Worm (Caenorhabditis elegans) whole organism, L3 larva: ENCODE data around the gene hyls-1.

Source experiments
- R02D3.7 ChIP-seq: fragments of 150-350 bp; optimal IDR thresholded peaks from 2 replicates; lab custom pipeline; 2014; ENCODE audit warnings: missing biosample characterization, missing genetic modification characterization
- ZK546.5 ChIP-seq: sonication (generic microtip); optimal IDR thresholded peaks from 2 replicates; lab custom pipeline; 2017; ENCODE audit warnings: missing biosample characterization, missing genetic modification characterization
- aly-2 ChIP-seq: fragments of 150-350 bp; optimal IDR thresholded peaks from 2 replicates; lab custom pipeline; 2014; ENCODE audit warnings: missing biosample characterization, missing genetic modification characterization
- ama-1 ChIP-seq: fragments of 150-350 bp; optimal IDR thresholded peaks from 2 replicates; lab custom pipeline; 2018
- ceh-16 ChIP-seq: sonication (generic microtip); optimal IDR thresholded peaks from 2 replicates; lab custom pipeline; 2017; ENCODE audit warnings: missing biosample characterization, missing genetic modification characterization
- ceh-28 ChIP-seq: fragments of 150-350 bp; optimal IDR thresholded peaks from 2 replicates; lab custom pipeline; 2014; ENCODE audit warnings: missing biosample characterization, missing genetic modification reagents, missing genetic modification characterization
- ceh-82 ChIP-seq: fragments of 150-350 bp; optimal IDR thresholded peaks from 2 replicates; lab custom pipeline; 2014; ENCODE audit warnings: missing biosample characterization, missing genetic modification characterization
- daf-12 ChIP-seq: fragments of 150-350 bp; optimal IDR thresholded peaks from 2 replicates; lab custom pipeline; 2014; ENCODE audit warnings: missing biosample characterization, missing genetic modification reagents, missing genetic modification characterization
- egl-5 ChIP-seq: fragments of 150-350 bp; optimal IDR thresholded peaks from 2 replicates; lab custom pipeline; 2017; ENCODE audit warnings: missing biosample characterization, missing genetic modification reagents, missing genetic modification characterization, inconsistent platforms
- elt-1 ChIP-seq: fragments of 150-350 bp; optimal IDR thresholded peaks from 2 replicates; lab custom pipeline; 2014; ENCODE audit warnings: missing biosample characterization, missing genetic modification characterization
- elt-2 ChIP-seq: sonication (generic microtip); optimal IDR thresholded peaks from 2 replicates; lab custom pipeline; 2016; ENCODE audit warnings: missing genetic modification reagents, mild to moderate bottlenecking, missing genetic modification characterization, missing compliant biosample characterization
- elt-3 ChIP-seq, 3 experiments: fragments of 150-350 bp in 1 of 3; sonication (generic microtip) in 2 of 3; optimal IDR thresholded peaks; 2 replicates in 2 of 3; 4 replicates in 1 of 3; lab custom pipeline; 2014 to 2017; ENCODE audit warnings: missing biosample characterization in 3 of 3, missing genetic modification characterization in 3 of 3
- eor-1 ChIP-seq, 2 experiments: fragments of 150-350 bp; optimal IDR thresholded peaks; 2 replicates each; lab custom pipeline; 2014 to 2018; ENCODE audit warnings: missing biosample characterization in 2 of 2, missing genetic modification characterization in 2 of 2
- fos-1 ChIP-seq: fragments of 150-350 bp; optimal IDR thresholded peaks from 2 replicates; lab custom pipeline; 2014; ENCODE audit warnings: missing biosample characterization, missing genetic modification characterization
- hmg-11 ChIP-seq: sonication (generic microtip); optimal IDR thresholded peaks from 2 replicates; lab custom pipeline; 2016; ENCODE audit warnings: missing genetic modification characterization, missing compliant biosample characterization
- jun-1 ChIP-seq: fragments of 150-350 bp; optimal IDR thresholded peaks from 2 replicates; lab custom pipeline; 2014; ENCODE audit warnings: missing biosample characterization, missing genetic modification reagents, missing genetic modification characterization
- lin-15B ChIP-seq: fragments of 150-350 bp; optimal IDR thresholded peaks from 2 replicates; lab custom pipeline; 2014; ENCODE audit warnings: missing biosample characterization, missing genetic modification characterization
- lin-39 ChIP-seq: fragments of 150-350 bp; optimal IDR thresholded peaks from 2 replicates; lab custom pipeline; 2018; ENCODE audit warnings: missing biosample characterization, missing genetic modification reagents, missing genetic modification characterization
- mdl-1 ChIP-seq: fragments of 150-350 bp; optimal IDR thresholded peaks from 2 replicates; lab custom pipeline; 2014; ENCODE audit warnings: missing biosample characterization, missing genetic modification characterization
- mml-1 ChIP-seq: fragments of 150-350 bp; sonication (generic microtip); optimal IDR thresholded peaks from 3 replicates; lab custom pipeline; 2014; ENCODE audit warnings: missing biosample characterization, missing genetic modification characterization
- nfya-1 ChIP-seq: sonication (generic microtip); optimal IDR thresholded peaks from 2 replicates; lab custom pipeline; 2017; ENCODE audit warnings: missing genetic modification characterization, mild to moderate bottlenecking, missing compliant biosample characterization, antibody characterized with exemption, moderate library complexity; ENCODE audit not compliant: insufficient read depth
- nhr-11 ChIP-seq: fragments of 150-350 bp; optimal IDR thresholded peaks from 2 replicates; lab custom pipeline; 2014; ENCODE audit warnings: missing biosample characterization, missing genetic modification characterization
- nhr-23 ChIP-seq: fragments of 150-350 bp; optimal IDR thresholded peaks from 2 replicates; lab custom pipeline; 2014; ENCODE audit warnings: missing biosample characterization, missing genetic modification reagents, missing genetic modification characterization
- nhr-237 ChIP-seq: fragments of 150-350 bp; optimal IDR thresholded peaks from 2 replicates; lab custom pipeline; 2014; ENCODE audit warnings: missing biosample characterization, missing genetic modification characterization
- nhr-25 ChIP-seq: sonication (generic microtip); optimal IDR thresholded peaks from 2 replicates; lab custom pipeline; 2017; ENCODE audit warnings: missing biosample characterization, missing genetic modification characterization
- nhr-28 ChIP-seq: fragments of 150-350 bp; optimal IDR thresholded peaks from 2 replicates; lab custom pipeline; 2014; ENCODE audit warnings: missing biosample characterization, missing genetic modification characterization
- nhr-43 ChIP-seq: sonication (generic microtip); optimal IDR thresholded peaks from 2 replicates; lab custom pipeline; 2016; ENCODE audit warnings: mild to moderate bottlenecking, missing genetic modification characterization, missing compliant biosample characterization; ENCODE audit not compliant: poor library complexity, severe bottlenecking
- nhr-67 ChIP-seq: fragments of 150-350 bp; optimal IDR thresholded peaks from 2 replicates; lab custom pipeline; 2014; ENCODE audit warnings: missing biosample characterization, missing genetic modification characterization
- nhr-76 ChIP-seq: fragments of 150-350 bp; sonication (generic microtip); optimal IDR thresholded peaks from 5 replicates; lab custom pipeline; 2014; ENCODE audit warnings: missing biosample characterization, missing genetic modification characterization
- nhr-77 ChIP-seq: fragments of 150-350 bp; optimal IDR thresholded peaks from 2 replicates; lab custom pipeline; 2014; ENCODE audit warnings: missing biosample characterization, missing genetic modification characterization
- pha-4 ChIP-seq: fragments of 150-350 bp; optimal IDR thresholded peaks from 2 replicates; lab custom pipeline; 2014; ENCODE audit warnings: missing biosample characterization, missing genetic modification reagents, missing genetic modification characterization
- pqm-1 ChIP-seq: fragments of 150-350 bp; optimal IDR thresholded peaks from 2 replicates; lab custom pipeline; 2017; ENCODE audit warnings: missing biosample characterization, missing genetic modification characterization, inconsistent platforms
- sea-2 ChIP-seq: fragments of 150-350 bp; sonication (generic microtip); optimal IDR thresholded peaks from 4 replicates; lab custom pipeline; 2014; ENCODE audit warnings: missing biosample characterization, missing genetic modification reagents, missing genetic modification characterization
- skn-1 ChIP-seq: fragments of 150-350 bp; optimal IDR thresholded peaks from 2 replicates; lab custom pipeline; 2014; ENCODE audit warnings: missing biosample characterization, missing genetic modification characterization
- snpc-4 ChIP-seq: fragments of 150-350 bp; optimal IDR thresholded peaks from 2 replicates; lab custom pipeline; 2014; ENCODE audit warnings: missing biosample characterization, missing genetic modification characterization
- tbx-2 ChIP-seq: sonication (generic microtip); optimal IDR thresholded peaks from 2 replicates; lab custom pipeline; 2016; ENCODE audit warnings: mild to moderate bottlenecking, missing genetic modification characterization, missing compliant biosample characterization
- unc-62 ChIP-seq: fragments of 150-350 bp; sonication (generic microtip); optimal IDR thresholded peaks from 4 replicates; lab custom pipeline; 2014; ENCODE audit warnings: missing biosample characterization, missing genetic modification reagents, missing genetic modification characterization
- zag-1 ChIP-seq: fragments of 150-350 bp; optimal IDR thresholded peaks from 2 replicates; lab custom pipeline; 2014; ENCODE audit warnings: missing biosample characterization, missing genetic modification characterization
- ztf-4 ChIP-seq: fragments of 150-350 bp; optimal IDR thresholded peaks from 2 replicates; lab custom pipeline; 2014; ENCODE audit warnings: missing biosample characterization, missing genetic modification characterization

The hyls-1 gene

DNA sequence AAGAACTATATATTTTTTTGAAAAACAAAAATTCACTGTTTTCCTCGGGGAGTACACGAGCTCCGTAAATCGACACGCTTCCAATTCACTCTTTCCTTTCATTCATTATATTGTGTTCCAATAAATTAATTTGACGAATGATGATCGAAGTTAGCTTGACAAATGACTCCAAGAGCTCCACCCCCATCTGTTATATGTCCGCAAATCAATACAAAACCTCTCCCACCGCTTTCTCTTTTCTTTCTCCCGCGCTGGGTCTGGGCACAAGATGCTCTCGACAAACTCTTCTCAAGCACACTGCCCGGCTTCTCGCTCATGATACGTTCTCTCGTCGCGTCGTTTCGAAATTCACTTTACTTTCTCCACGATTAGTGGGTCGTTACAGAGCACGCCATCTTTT, 13.2 kb upstream of the hyls-1 start, which contains the start of gene C13F10.1:
Gene C13F10.1 (plus strand): TSS at position 138 of the 400 bp plus-strand sequence.
- no peak for TF ChIP-seq fos-1 (tag; lab: Kevin White, UChicago)
- TF ChIP-seq ZK546.5 (tag; lab: Kevin White, UChicago): no peak
- peak; percentile 63 for TF ChIP-seq lin-39
- no peak for TF ChIP-seq tbx-2
- TF ChIP-seq pha-4 (tag; lab: Kevin White, UChicago): no peak
- TF ChIP-seq hmg-11 (tag; lab: Kevin White, UChicago): peak; percentile 57
- TF ChIP-seq mdl-1 (tag; lab: Kevin White, UChicago): no peak
- no peak for TF ChIP-seq aly-2 (tag; lab: Kevin White, UChicago)
- TF ChIP-seq unc-62 (GFP tag; lab: Kevin White, UChicago): no peak
- peak; percentile 29 for TF ChIP-seq nfya-1 (tag; lab: Kevin White, UChicago)
- no peak for TF ChIP-seq ztf-4
- TF ChIP-seq egl-5: peak; percentile 54
- TF ChIP-seq nhr-43: no peak

DNA sequence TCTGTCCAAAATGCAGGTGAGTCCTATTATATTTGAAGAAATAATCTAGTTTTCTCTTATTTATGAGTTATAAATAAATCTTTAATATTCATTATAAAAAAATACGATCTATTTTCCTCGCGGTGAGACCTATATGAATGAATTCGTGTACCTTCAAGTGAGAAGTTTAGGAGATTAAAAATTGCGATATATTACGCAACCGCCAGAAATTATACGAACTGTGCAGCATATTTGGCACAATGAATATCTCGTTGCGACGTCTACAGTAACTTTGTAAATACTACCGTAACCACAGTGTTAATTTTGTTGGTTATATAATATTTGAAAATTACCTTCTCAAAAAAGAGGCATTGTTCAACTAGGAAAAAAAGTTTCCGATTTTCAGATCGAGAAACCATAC, 12.8 kb upstream of the hyls-1 start:
- no peak for TF ChIP-seq ceh-82 (tag; lab: Kevin White, UChicago)
- no peak for TF ChIP-seq nhr-23

DNA sequence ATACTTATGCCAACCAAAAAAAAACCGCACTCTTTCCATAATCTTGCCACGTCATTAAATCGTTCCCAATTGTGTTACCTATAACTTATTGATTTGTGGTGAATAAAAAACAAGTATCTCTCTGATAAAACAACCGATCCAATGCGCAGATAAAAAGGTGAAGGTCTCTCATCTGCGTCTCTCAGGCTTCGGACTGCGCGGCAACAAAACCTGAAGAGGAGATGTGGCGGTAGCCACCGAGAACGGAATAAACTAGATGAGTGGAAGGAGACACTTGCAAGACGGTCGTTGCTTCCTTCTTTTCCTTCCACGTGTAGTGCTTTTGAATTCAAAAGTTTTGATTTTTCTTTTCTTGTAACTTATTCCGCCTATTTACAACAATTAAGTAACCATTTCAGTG, 12.2 kb upstream of the hyls-1 start, which contains the start of gene fkb-3:
Gene fkb-3 (plus strand): TSS at position 277 of the 400 bp plus-strand sequence.
- TF ChIP-seq ceh-28 (tag; lab: Kevin White, UChicago) (peak; percentile 12), eor-1 (tag; optimal IDR thresholded peaks at IDR 0.05; lab: Kevin White, UChicago) (no peak), ama-1 (lab: Kevin White, UChicago) (no peak), lin-39 (no peak), unc-62 (GFP tag; lab: Kevin White, UChicago) (no peak), zag-1 (tag; lab: Kevin White, UChicago) (no peak), elt-2 (tag; lab: Kevin White, UChicago) (no peak), nhr-43 (no peak), nhr-76 (tag; lab: Kevin White, UChicago) (no peak), ztf-4 (no peak), skn-1 (tag; lab: Kevin White, UChicago) (no peak), nfya-1 (tag; lab: Kevin White, UChicago) (no peak), nhr-23 (peak; percentile 65), mdl-1 (tag; lab: Kevin White, UChicago) (no peak), nhr-11 (tag; lab: Kevin White, UChicago) (no peak), nhr-28 (tag; lab: Kevin White, UChicago) (no peak), nhr-237 (tag; lab: Kevin White, UChicago) (no peak), hmg-11 (tag; lab: Kevin White, UChicago) (no peak), ZK546.5 (tag; lab: Kevin White, UChicago) (no peak), daf-12 (tag; lab: Kevin White, UChicago) (no peak), elt-1 (tag; lab: Kevin White, UChicago) (peak; percentile 30), lin-15B (tag; lab: Kevin White, UChicago) (peak; percentile 3), elt-3 (tag; optimal IDR thresholded peaks at IDR 0.05; lab: Kevin White, UChicago) (peak in 1 of 3 experiments; percentile 18), sea-2 (GFP tag; lab: Kevin White, UChicago) (no peak), nhr-25 (tag; lab: Kevin White, UChicago) (peak; percentile 74), snpc-4 (no peak), nhr-77 (tag; lab: Kevin White, UChicago) (no peak), R02D3.7 (no peak), aly-2 (tag; lab: Kevin White, UChicago) (no peak), pqm-1 (tag; lab: Kevin White, UChicago) (no peak), ceh-16 (no peak), fos-1 (tag; lab: Kevin White, UChicago) (no peak)

DNA sequence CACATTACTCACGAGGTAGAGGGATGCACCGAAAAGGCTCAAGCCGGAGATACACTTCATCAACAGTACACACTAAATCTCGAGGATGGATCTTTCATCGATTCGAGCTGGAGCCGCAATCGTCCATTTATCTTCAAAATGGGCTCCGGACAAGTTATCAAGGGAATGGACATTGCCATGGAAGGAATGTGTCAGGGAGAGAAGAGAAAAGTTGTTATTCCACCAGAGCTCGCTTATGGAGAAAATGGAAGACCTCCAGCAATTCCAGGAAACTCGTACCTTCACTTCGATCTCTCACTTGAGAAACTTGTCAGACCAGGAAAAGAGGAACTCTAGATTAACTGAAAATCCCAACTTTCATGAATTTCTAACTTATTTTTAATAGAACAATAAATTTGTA, 11.3 kb upstream of the hyls-1 start:
- TF ChIP-seq ama-1 (lab: Kevin White, UChicago): no peak
- TF ChIP-seq ceh-16: no peak
- no peak for TF ChIP-seq tbx-2
- TF ChIP-seq jun-1 (tag; lab: Kevin White, UChicago): no peak
- no peak for TF ChIP-seq mdl-1 (tag; lab: Kevin White, UChicago)
- no peak for TF ChIP-seq pha-4 (tag; lab: Kevin White, UChicago)
- TF ChIP-seq egl-5: no peak
- no peak for TF ChIP-seq nhr-67 (tag; lab: Kevin White, UChicago)
- no peak for TF ChIP-seq mml-1 (tag; lab: Kevin White, UChicago)
- no peak for TF ChIP-seq nfya-1 (tag; lab: Kevin White, UChicago)
- TF ChIP-seq skn-1 (tag; lab: Kevin White, UChicago): no peak
- no peak for TF ChIP-seq hmg-11 (tag; lab: Kevin White, UChicago)
- TF ChIP-seq elt-3 (tag; optimal IDR thresholded peaks at IDR 0.05; lab: Kevin White, UChicago): no peak
- no peak for TF ChIP-seq elt-2 (tag; lab: Kevin White, UChicago)
